Worm (Caenorhabditis elegans) whole organism, midembryonic: ENCODE data around the gene Y116F11B.2.

Experiments
- cog-1 ChIP-seq: sonication (generic microtip); optimal IDR thresholded peaks from 2 replicates; lab custom pipeline; 2016; ENCODE audit warnings: missing genetic modification characterization, missing compliant biosample characterization
- flt-1 ChIP-seq: fragments of 200-800 bp; sonication (Bioruptor generic); IDR thresholded peaks from 2 replicates; pipeline ENCODE4 v1.3.6; 2022; ENCODE audit warnings: missing genetic modification characterization, missing compliant biosample characterization
- klf-2 ChIP-seq: fragments of 200-800 bp; sonication (Bioruptor generic); conservative IDR thresholded peaks from 2 replicates; pipeline ENCODE4 v1.3.6; 2022; ENCODE audit warnings: missing genetic modification reagents, missing genetic modification characterization, missing compliant biosample characterization
- ref-1 ChIP-seq: fragments of 200-800 bp; sonication (Bioruptor generic); conservative IDR thresholded peaks from 2 replicates; pipeline ENCODE4 v1.3.6; 2022; ENCODE audit warnings: missing genetic modification reagents, missing genetic modification characterization, missing compliant biosample characterization
- tab-1 ChIP-seq: fragments of 200-800 bp; sonication (Bioruptor generic); IDR thresholded peaks from 2 replicates; pipeline ENCODE4 v1.3.6; 2022; ENCODE audit warnings: missing genetic modification characterization, missing compliant biosample characterization
- ztf-29 ChIP-seq: fragments of 200-800 bp; sonication (Bioruptor generic); IDR thresholded peaks from 2 replicates; pipeline ENCODE4 v1.3.6; 2022; ENCODE audit warnings: missing genetic modification reagents, missing genetic modification characterization, missing compliant biosample characterization

- TF ChIP-seq tab-1 (no peak), ref-1 (no peak), ztf-29 (GFP tag; lab: Robert Waterston, UW) (no peak), klf-2 (GFP tag; lab: Robert Waterston, UW) (no peak), flt-1 (GFP tag; lab: Robert Waterston, UW) (no peak), cog-1 (tag; lab: Kevin White, UChicago) (no peak)
These were observed 10.7 kb downstream of the Y116F11B.2 start for ce11 chrV:19790248-19790647.
